Fruit fly (Drosophila melanogaster) ovary, adult (tissue): ENCODE results near the gene CG5024.

Experiments
- CG17801 ChIP-seq: fragments of 200-800 bp; optimal IDR thresholded peaks from 2 replicates; lab custom pipeline; 2019; ENCODE audit warnings: missing biosample characterization, mild to moderate bottlenecking, missing genetic modification characterization, moderate library complexity; ENCODE audit not compliant: partially characterized antibody

The CG5024 gene

dm6 chr3R:25810796-25811195 lies at the start of gene CG5024:
Gene CG5024 (plus strand): TSS chr3R:25811096.
- no peak for TF ChIP-seq CG17801 (GFP tag; lab: Kevin White, UChicago)

dm6 chr3R:25762005-25762764 lies 48.7 kb upstream of the CG5024 start:
- no peak for TF ChIP-seq CG17801 (GFP tag; lab: Kevin White, UChicago)

- no peak for TF ChIP-seq CG17801 (GFP tag; lab: Kevin White, UChicago)
These were observed 47.9 kb upstream of the CG5024 start, which contains the start of gene LpR1 for dm6 chr3R:25763005-25763404. Gene LpR1 (minus strand): TSS chr3R:25763105.

- TF ChIP-seq CG17801 (GFP tag; lab: Kevin White, UChicago): no peak
These were observed 35.6 kb upstream of the CG5024 start, which contains the start of the genes CG17197 and CG17198 for dm6 chr3R:25775269-25775668. Gene CG17197 (minus strand): TSS chr3R:25775369. Gene CG17198 (minus strand): TSS chr3R:25775369.

dm6 chr3R:25776137-25776536 lies 34.8 kb upstream of the CG5024 start, which contains the start of gene CG17196:
Gene CG17196 (minus strand): TSS chr3R:25776237.
- TF ChIP-seq CG17801 (GFP tag; lab: Kevin White, UChicago): no peak

- no peak for TF ChIP-seq CG17801 (GFP tag; lab: Kevin White, UChicago)
These were observed 33.8 kb upstream of the CG5024 start, which contains the start of gene CG17195 for dm6 chr3R:25777098-25777497. Gene CG17195 (minus strand): TSS chr3R:25777198.

- TF ChIP-seq CG17801 (GFP tag; lab: Kevin White, UChicago): no peak
These were observed 32.7 kb upstream of the CG5024 start, which contains the start of gene CG4956 for dm6 chr3R:25778205-25778604. Gene CG4956 (minus strand): TSS chr3R:25778305.

- no peak for TF ChIP-seq CG17801 (GFP tag; lab: Kevin White, UChicago)
These were observed 28.0 kb upstream of the CG5024 start for dm6 chr3R:25782855-25783424.

dm6 chr3R:25787198-25787597 lies 23.7 kb upstream of the CG5024 start, which contains the start of gene CG4960:
Gene CG4960 (minus strand): TSS chr3R:25787298.
- no peak for TF ChIP-seq CG17801 (GFP tag; lab: Kevin White, UChicago)

- no peak for TF ChIP-seq CG17801 (GFP tag; lab: Kevin White, UChicago)
These were observed 21.5 kb upstream of the CG5024 start, which contains the start of gene CG31380 for dm6 chr3R:25789355-25789754. Gene CG31380 (minus strand): TSS chr3R:25789455.

- TF ChIP-seq CG17801 (GFP tag; lab: Kevin White, UChicago): no peak
These were observed 20.5 kb upstream of the CG5024 start, which contains the start of gene CG31093 for dm6 chr3R:25790371-25790770. Gene CG31093 (minus strand): TSS chr3R:25790471.

dm6 chr3R:25791807-25792206 lies 19.1 kb upstream of the CG5024 start:
- TF ChIP-seq CG17801 (GFP tag; lab: Kevin White, UChicago): no peak

- no peak for TF ChIP-seq CG17801 (GFP tag; lab: Kevin White, UChicago)
These were observed 4.8 kb upstream of the CG5024 start, which contains the start of gene BG642167 for dm6 chr3R:25806145-25806544. Gene BG642167 (plus strand): TSS chr3R:25806445.

dm6 chr3R:25811611-25812010 lies 715 bp downstream of the CG5024 start, which contains the start of the genes Acam and CG17770:
Gene Acam (plus strand): TSS chr3R:25811911.
Gene CG17770 (plus strand): TSS chr3R:25811911.
- TF ChIP-seq CG17801 (GFP tag; lab: Kevin White, UChicago): no peak

- TF ChIP-seq CG17801 (GFP tag; lab: Kevin White, UChicago): no peak
These were observed 4.3 kb downstream of the CG5024 start, which contains the start of gene CG14354 for dm6 chr3R:25815179-25815578. Gene CG14354 (plus strand): TSS chr3R:25815479.
